Fruit fly (Drosophila melanogaster) whole organism, adult: ENCODE results near the gene CG14879.

Experiments used
- CG11617 ChIP-seq: fragments of 200-800 bp; sonication (Bioruptor generic); optimal IDR thresholded peaks from 2 replicates; lab custom pipeline; 2017; ENCODE audit warnings: mild to moderate bottlenecking, missing biosample characterization, missing genetic modification reagents, missing genetic modification characterization
- CG12768 ChIP-seq: fragments of 200-800 bp; sonication (Bioruptor generic); optimal IDR thresholded peaks from 2 replicates; lab custom pipeline; 2017; ENCODE audit warnings: missing biosample characterization, missing genetic modification characterization, mild to moderate bottlenecking, moderate library complexity, missing genetic modification reagents
- CG14711 ChIP-seq: fragments of 200-800 bp; sonication (Bioruptor generic); optimal IDR thresholded peaks from 2 replicates; lab custom pipeline; 2018; ENCODE audit warnings: missing biosample characterization, mild to moderate bottlenecking, missing genetic modification characterization, moderate library complexity
- CG1620 ChIP-seq: fragments of 200-800 bp; sonication (Bioruptor generic); optimal IDR thresholded peaks from 2 replicates; lab custom pipeline; 2016; ENCODE audit warnings: missing biosample characterization, missing genetic modification characterization
- CG33017 ChIP-seq: fragments of 200-800 bp; sonication (Bioruptor generic); optimal IDR thresholded peaks from 2 replicates; lab custom pipeline; 2018; ENCODE audit warnings: missing biosample characterization, mild to moderate bottlenecking, missing genetic modification characterization, moderate library complexity
- CG5204 ChIP-seq: fragments of 200-800 bp; sonication (Bioruptor generic); optimal IDR thresholded peaks from 2 replicates; lab custom pipeline; 2016; ENCODE audit warnings: missing biosample characterization, missing genetic modification characterization
- CG7045 ChIP-seq: fragments of 200-800 bp; sonication (Bioruptor generic); optimal IDR thresholded peaks from 2 replicates; lab custom pipeline; 2017; ENCODE audit warnings: missing biosample characterization, mild to moderate bottlenecking, missing genetic modification characterization
- CG7101 ChIP-seq: fragments of 200-800 bp; sonication (Bioruptor generic); optimal IDR thresholded peaks from 2 replicates; lab custom pipeline; 2018; ENCODE audit warnings: missing biosample characterization, mild to moderate bottlenecking, missing genetic modification characterization, moderate library complexity
- Clk ChIP-seq: fragments of 200-800 bp; sonication (Bioruptor generic); optimal IDR thresholded peaks from 2 replicates; lab custom pipeline; 2017; ENCODE audit warnings: missing biosample characterization, missing genetic modification characterization
- Crg-1 ChIP-seq: fragments of 200-800 bp; sonication (Bioruptor generic); optimal IDR thresholded peaks from 2 replicates; lab custom pipeline; 2016; ENCODE audit warnings: missing biosample characterization, missing genetic modification characterization
- Hr96 ChIP-seq: fragments of 200-800 bp; sonication (Bioruptor generic); optimal IDR thresholded peaks from 2 replicates; lab custom pipeline; 2016; ENCODE audit warnings: missing biosample characterization, missing genetic modification characterization
- Mnt ChIP-seq: fragments of 200-800 bp; sonication (Bioruptor generic); optimal IDR thresholded peaks from 2 replicates; lab custom pipeline; 2016; ENCODE audit warnings: missing biosample characterization, mild to moderate bottlenecking, missing genetic modification characterization
- bab1 ChIP-seq: fragments of 200-800 bp; sonication (Bioruptor generic); optimal IDR thresholded peaks from 3 replicates; lab custom pipeline; 2019; ENCODE audit warnings: missing biosample characterization, mild to moderate bottlenecking, missing genetic modification characterization, moderate library complexity
- cic ChIP-seq: fragments of 200-800 bp; sonication (Bioruptor generic); optimal IDR thresholded peaks from 2 replicates; lab custom pipeline; 2017; ENCODE audit warnings: missing biosample characterization, mild to moderate bottlenecking, missing genetic modification characterization, moderate library complexity
- cnc ChIP-seq, 2 experiments: fragments of >200 bp; optimal IDR thresholded peaks; 2 replicates each; lab custom pipeline; 2017
- kay ChIP-seq: fragments of 200-800 bp; sonication (Bioruptor generic); peaks from one replicate; lab custom pipeline; 2016; ENCODE audit warnings: missing biosample characterization, missing genetic modification characterization, borderline replicate concordance
- ovo ChIP-seq: fragments of 200-800 bp; sonication (Bioruptor generic); optimal IDR thresholded peaks from 2 replicates; lab custom pipeline; 2016; ENCODE audit warnings: missing biosample characterization, missing genetic modification characterization
- pad ChIP-seq: fragments of 200-800 bp; sonication (Bioruptor generic); optimal IDR thresholded peaks from 3 replicates; lab custom pipeline; 2017; ENCODE audit warnings: missing biosample characterization, missing genetic modification characterization, mild to moderate bottlenecking, moderate library complexity, missing genetic modification reagents
- tj ChIP-seq: fragments of 200-800 bp; sonication (Bioruptor generic); optimal IDR thresholded peaks from 3 replicates; lab custom pipeline; 2017; ENCODE audit warnings: missing biosample characterization, mild to moderate bottlenecking, missing genetic modification characterization, moderate library complexity
- toe ChIP-seq: fragments of 200-800 bp; sonication (Bioruptor generic); optimal IDR thresholded peaks from 2 replicates; lab custom pipeline; 2016; ENCODE audit warnings: missing biosample characterization, missing genetic modification characterization

Gene CG14879

dm6 chr3R:16385586-16385985 lies 36.6 kb upstream of the CG14879 start:
- TF ChIP-seq CG12768 = no peak
- TF ChIP-seq Hr96 (GFP tag; lab: Kevin White, UChicago) = no peak
- no peak for TF ChIP-seq Clk (GFP tag; lab: Kevin White, UChicago)
- TF ChIP-seq Crg-1 = no peak
- no peak for TF ChIP-seq CG7101
- no peak for TF ChIP-seq pad (GFP tag; lab: Kevin White, UChicago)
- TF ChIP-seq CG14711 (tag; lab: Kevin White, UChicago) = no peak
- no peak for TF ChIP-seq kay (GFP tag; lab: Kevin White, UChicago)
- TF ChIP-seq cnc (optimal IDR thresholded peaks at IDR 0.05; lab: Kevin White, UChicago) = no peak
- no peak for TF ChIP-seq bab1
- TF ChIP-seq cic = no peak
- TF ChIP-seq tj = no peak
- no peak for TF ChIP-seq ovo (GFP tag; lab: Kevin White, UChicago)
- TF ChIP-seq CG33017 (tag; lab: Kevin White, UChicago) = no peak
- TF ChIP-seq CG5204 = no peak
- no peak for TF ChIP-seq CG1620 (GFP tag; lab: Kevin White, UChicago)
- no peak for TF ChIP-seq CG7045 (GFP tag; lab: Kevin White, UChicago)
- TF ChIP-seq toe (GFP tag; lab: Kevin White, UChicago) = no peak
- no peak for TF ChIP-seq CG11617 (GFP tag; lab: Kevin White, UChicago)
- TF ChIP-seq Mnt (GFP tag; lab: Kevin White, UChicago) = no peak

DNA sequence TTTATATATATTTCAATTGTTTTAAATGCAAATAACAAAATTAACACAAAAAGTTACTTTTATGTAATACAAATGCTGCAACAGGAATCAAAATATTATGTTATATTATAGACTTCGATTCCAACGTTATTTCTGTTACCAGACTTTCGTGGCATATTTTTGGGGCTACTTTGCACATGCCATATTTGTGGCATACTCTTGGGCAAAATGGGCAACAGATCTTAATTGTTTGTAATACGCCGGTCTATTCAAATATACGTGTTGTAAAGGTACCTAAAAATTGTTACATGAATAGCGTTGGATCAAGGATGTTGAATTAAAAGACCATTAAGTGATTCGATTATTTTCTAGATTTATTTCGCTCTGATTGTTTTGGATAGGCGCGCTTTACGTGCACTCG lies 25.1 kb upstream of the CG14879 start:
- TF ChIP-seq tj (no peak), CG11617 (GFP tag; lab: Kevin White, UChicago) (no peak), toe (GFP tag; lab: Kevin White, UChicago) (no peak), CG7045 (GFP tag; lab: Kevin White, UChicago) (no peak), ovo (GFP tag; lab: Kevin White, UChicago) (no peak), CG7101 (no peak), CG12768 (no peak), CG14711 (tag; lab: Kevin White, UChicago) (no peak), CG5204 (no peak), Crg-1 (no peak), Hr96 (GFP tag; lab: Kevin White, UChicago) (no peak), kay (GFP tag; lab: Kevin White, UChicago) (no peak), CG33017 (tag; lab: Kevin White, UChicago) (no peak), cic (no peak), pad (GFP tag; lab: Kevin White, UChicago) (no peak), Clk (GFP tag; lab: Kevin White, UChicago) (no peak), bab1 (no peak), Mnt (GFP tag; lab: Kevin White, UChicago) (no peak), CG1620 (GFP tag; lab: Kevin White, UChicago) (no peak), cnc (optimal IDR thresholded peaks at IDR 0.05; lab: Kevin White, UChicago) (no peak)

- TF ChIP-seq pad (GFP tag; lab: Kevin White, UChicago) (no peak), cnc (optimal IDR thresholded peaks at IDR 0.05; lab: Kevin White, UChicago) (no peak), kay (GFP tag; lab: Kevin White, UChicago) (no peak), Clk (GFP tag; lab: Kevin White, UChicago) (no peak), Mnt (GFP tag; lab: Kevin White, UChicago) (no peak), tj (no peak), bab1 (no peak), CG33017 (tag; lab: Kevin White, UChicago) (no peak), toe (GFP tag; lab: Kevin White, UChicago) (no peak), CG5204 (no peak)
Measured at dm6 chr3R:16370433-16370832, 21.4 kb upstream of the CG14879 start, which contains the start of gene CG10317. Gene CG10317 (minus strand): TSS chr3R:16370533.

dm6 chr3R:16368288-16368687 lies 19.3 kb upstream of the CG14879 start, which contains the start of gene js:
Gene js (minus strand): TSS chr3R:16368306.
- TF ChIP-seq cic (no peak), CG33017 (tag; lab: Kevin White, UChicago) (no peak), CG7045 (GFP tag; lab: Kevin White, UChicago) (no peak)

- no peak for TF ChIP-seq Clk (GFP tag; lab: Kevin White, UChicago)
Measured at dm6 chr3R:16360008-16360407, 11.0 kb upstream of the CG14879 start, which contains the start of gene CG42446. Gene CG42446 (minus strand): TSS chr3R:16360108.

- TF ChIP-seq CG14711 (tag; lab: Kevin White, UChicago) (no peak), ovo (GFP tag; lab: Kevin White, UChicago) (no peak), CG11617 (GFP tag; lab: Kevin White, UChicago) (no peak), kay (GFP tag; lab: Kevin White, UChicago) (no peak), bab1 (peak; percentile 63), CG7045 (GFP tag; lab: Kevin White, UChicago) (no peak), Hr96 (GFP tag; lab: Kevin White, UChicago) (no peak), CG1620 (GFP tag; lab: Kevin White, UChicago) (no peak), CG12768 (no peak), Crg-1 (peak; percentile 21), cic (no peak), CG7101 (peak; percentile 2)
Measured at dm6 chr3R:16359098-16359497, 10.1 kb upstream of the CG14879 start, which contains the start of gene CG17931. Gene CG17931 (minus strand): TSS chr3R:16359466.

- TF ChIP-seq CG1620 (GFP tag; lab: Kevin White, UChicago) = no peak
- TF ChIP-seq Hr96 (GFP tag; lab: Kevin White, UChicago) = no peak
- no peak for TF ChIP-seq bab1
- TF ChIP-seq Mnt (GFP tag; lab: Kevin White, UChicago) = peak; percentile 30
- no peak for TF ChIP-seq tj
- TF ChIP-seq CG11617 (GFP tag; lab: Kevin White, UChicago) = peak; percentile 38
Measured at dm6 chr3R:16356863-16357215, 7.8 kb upstream of the CG14879 start, which contains the start of gene CG10311. Gene CG10311 (minus strand): TSS chr3R:16357015.
